Fruit fly (Drosophila melanogaster) whole organism, embryonic: ENCODE data around the gene CG43689.

Experiments
- C15 ChIP-seq: fragments of 200-800 bp; sonication (Bioruptor generic); IDR thresholded peaks from 3 replicates; pipeline ENCODE4 v1.3.6; 2022; ENCODE audit warnings: missing biosample characterization, missing genetic modification characterization
- CG10565 ChIP-seq: fragments of 200-800 bp; sonication (Bioruptor generic); optimal IDR thresholded peaks from 3 replicates; lab custom pipeline; 2016; ENCODE audit warnings: missing biosample characterization, mild to moderate bottlenecking, missing genetic modification characterization
- CG11696 ChIP-seq: fragments of 200-800 bp; sonication (Bioruptor generic); IDR thresholded peaks from 2 replicates; pipeline ENCODE4 v1.3.6; 2022; ENCODE audit warnings: missing biosample characterization, missing genetic modification characterization
- CG12155 ChIP-seq: fragments of 200-800 bp; sonication (Bioruptor generic); optimal IDR thresholded peaks from 3 replicates; lab custom pipeline; 2016; ENCODE audit warnings: missing biosample characterization, missing genetic modification characterization
- CG12769 ChIP-seq: fragments of 200-800 bp; sonication (Bioruptor generic); optimal IDR thresholded peaks from 2 replicates; lab custom pipeline; 2019; ENCODE audit warnings: missing biosample characterization, mild to moderate bottlenecking, missing genetic modification characterization, moderate library complexity
- CG13894 ChIP-seq: fragments of 200-800 bp; sonication (Bioruptor generic); optimal IDR thresholded peaks from 3 replicates; lab custom pipeline; 2018; ENCODE audit warnings: missing biosample characterization, mild to moderate bottlenecking, missing genetic modification characterization, moderate library complexity
- CG14965 ChIP-seq: fragments of 200-800 bp; sonication (Bioruptor generic); optimal IDR thresholded peaks from 2 replicates; lab custom pipeline; 2016; ENCODE audit warnings: missing biosample characterization, missing genetic modification characterization, borderline replicate concordance
- CG1602 ChIP-seq: fragments of 200-800 bp; sonication (Bioruptor generic); optimal IDR thresholded peaks from 3 replicates; lab custom pipeline; 2016; ENCODE audit warnings: missing biosample characterization, missing genetic modification characterization
- CG2678 ChIP-seq: fragments of 200-800 bp; sonication (Bioruptor generic); optimal IDR thresholded peaks from 3 replicates; lab custom pipeline; 2019; ENCODE audit warnings: missing biosample characterization, mild to moderate bottlenecking, missing genetic modification characterization, moderate library complexity
- CG34224 ChIP-seq: fragments of 200-800 bp; sonication (Bioruptor generic); IDR thresholded peaks from 3 replicates; pipeline ENCODE4 v1.3.6; 2022; ENCODE audit warnings: missing biosample characterization, missing genetic modification characterization; ENCODE audit not compliant: partially characterized antibody
- CG4707 ChIP-seq: fragments of 200-800 bp; sonication (Bioruptor generic); optimal IDR thresholded peaks from 2 replicates; lab custom pipeline; 2018; ENCODE audit warnings: missing biosample characterization, mild to moderate bottlenecking, missing genetic modification characterization, moderate library complexity
- CG4820 ChIP-seq: fragments of 200-800 bp; sonication (Bioruptor generic); optimal IDR thresholded peaks from 3 replicates; lab custom pipeline; 2016; ENCODE audit warnings: missing biosample characterization, missing genetic modification characterization
- CG6683 ChIP-seq: fragments of 200-800 bp; sonication (Bioruptor generic); optimal IDR thresholded peaks from 2 replicates; lab custom pipeline; 2017; ENCODE audit warnings: missing biosample characterization, mild to moderate bottlenecking, missing genetic modification characterization, missing genetic modification reagents
- CG6689 ChIP-seq: fragments of 200-800 bp; sonication (Bioruptor generic); IDR thresholded peaks from 2 replicates; pipeline ENCODE4 v1.3.6; 2022; ENCODE audit warnings: missing biosample characterization, missing genetic modification characterization
- CG6813 ChIP-seq: fragments of 200-800 bp; sonication (Bioruptor generic); optimal IDR thresholded peaks from 2 replicates; lab custom pipeline; 2017; ENCODE audit warnings: missing biosample characterization, missing genetic modification characterization, mild to moderate bottlenecking, moderate library complexity, missing genetic modification reagents
- CG7987 ChIP-seq: fragments of 200-800 bp; sonication (Bioruptor generic); optimal IDR thresholded peaks from 2 replicates; lab custom pipeline; 2018; ENCODE audit warnings: missing biosample characterization, mild to moderate bottlenecking, missing genetic modification characterization, moderate library complexity
- CG8359 ChIP-seq: fragments of 200-800 bp; sonication (Bioruptor generic); optimal IDR thresholded peaks from 2 replicates; lab custom pipeline; 2017; ENCODE audit warnings: missing biosample characterization, mild to moderate bottlenecking, missing genetic modification characterization, borderline replicate concordance
- CG9817 ChIP-seq: fragments of 200-800 bp; sonication (Bioruptor generic); optimal IDR thresholded peaks from 2 replicates; lab custom pipeline; 2018; ENCODE audit warnings: missing biosample characterization, mild to moderate bottlenecking, missing genetic modification characterization, moderate library complexity
- E2f2 ChIP-seq: fragments of 200-800 bp; sonication (Bioruptor generic); IDR thresholded peaks from 2 replicates; pipeline ENCODE4 v1.3.6; 2022; ENCODE audit warnings: missing biosample characterization, missing genetic modification characterization
- HLHmδ ChIP-seq: fragments of 200-800 bp; sonication (Bioruptor generic); optimal IDR thresholded peaks from 2 replicates; lab custom pipeline; 2018; ENCODE audit warnings: missing biosample characterization, mild to moderate bottlenecking, missing genetic modification characterization, moderate library complexity
- Lim3 ChIP-seq: fragments of 200-800 bp; sonication (Bioruptor generic); IDR thresholded peaks from 2 replicates; pipeline ENCODE4 v1.3.6; 2022; ENCODE audit warnings: missing biosample characterization, missing genetic modification characterization
- Med ChIP-seq: fragments of 200-800 bp; sonication (Bioruptor generic); peaks from one replicate; lab custom pipeline; 2016; ENCODE audit warnings: missing biosample characterization, missing genetic modification characterization, mild to moderate bottlenecking, inconsistent platforms, moderate library complexity
- Nf-YA ChIP-seq: fragments of 200-800 bp; sonication (Bioruptor generic); IDR thresholded peaks from 2 replicates; pipeline ENCODE4 v1.3.6; 2022; ENCODE audit warnings: missing biosample characterization, missing genetic modification characterization
- Nf-YB ChIP-seq: fragments of 200-800 bp; sonication (Bioruptor generic); optimal IDR thresholded peaks from 3 replicates; lab custom pipeline; 2019; ENCODE audit warnings: missing biosample characterization, mild to moderate bottlenecking, missing genetic modification characterization, moderate library complexity
- Nf-YC ChIP-seq: fragments of 200-800 bp; optimal IDR thresholded peaks from 3 replicates; lab custom pipeline; 2019; ENCODE audit warnings: missing biosample characterization, mild to moderate bottlenecking, missing genetic modification characterization, moderate library complexity
- NfI ChIP-seq: fragments of 200-800 bp; sonication (Bioruptor generic); optimal IDR thresholded peaks from 3 replicates; lab custom pipeline; 2018; ENCODE audit warnings: missing biosample characterization, mild to moderate bottlenecking, missing genetic modification characterization, moderate library complexity
- Oli ChIP-seq: fragments of 200-800 bp; sonication (Bioruptor generic); optimal IDR thresholded peaks from 2 replicates; lab custom pipeline; 2018; ENCODE audit warnings: missing biosample characterization, mild to moderate bottlenecking, missing genetic modification characterization, moderate library complexity
- Rfx ChIP-seq: fragments of 200-800 bp; sonication (Bioruptor generic); IDR thresholded peaks from 2 replicates; pipeline ENCODE4 v1.3.6; 2022; ENCODE audit warnings: missing biosample characterization, missing genetic modification characterization
- Six4 ChIP-seq: fragments of 200-800 bp; sonication (Bioruptor generic); optimal IDR thresholded peaks from 2 replicates; lab custom pipeline; 2016; ENCODE audit warnings: missing biosample characterization, missing genetic modification characterization
- Taf1 ChIP-seq: fragments of 200-800 bp; sonication (Bioruptor generic); IDR thresholded peaks from 2 replicates; pipeline ENCODE4 v1.3.6; 2022; ENCODE audit warnings: missing biosample characterization, missing genetic modification characterization
- Trl ChIP-seq, 3 experiments: fragments of >200 bp in 2 of 3; fragments of 200-800 bp in 1 of 3; sonication (Bioruptor generic) in 1 of 3; optimal IDR thresholded peaks; 2 replicates in 1 of 3; 3 replicates in 2 of 3; lab custom pipeline; 2016 to 2017; ENCODE audit warnings: missing biosample characterization in 1 of 3, missing genetic modification characterization in 1 of 3
- Xbp1 ChIP-seq: fragments of 200-800 bp; sonication (Bioruptor generic); optimal IDR thresholded peaks from 3 replicates; lab custom pipeline; 2016; ENCODE audit warnings: missing biosample characterization, mild to moderate bottlenecking, missing genetic modification characterization
- aop ChIP-seq: fragments of 200-800 bp; sonication (Bioruptor generic); IDR thresholded peaks from 2 replicates; pipeline ENCODE4 v1.3.6; 2022; ENCODE audit warnings: missing biosample characterization, missing genetic modification characterization
- caup ChIP-seq: fragments of 200-800 bp; sonication (Bioruptor generic); optimal IDR thresholded peaks from 3 replicates; lab custom pipeline; 2017; ENCODE audit warnings: missing biosample characterization, mild to moderate bottlenecking, missing genetic modification characterization, moderate library complexity; ENCODE audit not compliant: severe bottlenecking
- chinmo ChIP-seq: fragments of 200-800 bp; sonication (Bioruptor generic); IDR thresholded peaks from 4 replicates; pipeline ENCODE4 v1.3.6; 2022; ENCODE audit warnings: missing biosample characterization, missing genetic modification characterization; ENCODE audit not compliant: partially characterized antibody
- chn ChIP-seq: fragments of 200-800 bp; sonication (Bioruptor generic); optimal IDR thresholded peaks from 2 replicates; lab custom pipeline; 2016; ENCODE audit warnings: missing biosample characterization, missing genetic modification characterization
- dimm ChIP-seq: fragments of 200-800 bp; sonication (Bioruptor generic); IDR thresholded peaks from 2 replicates; pipeline ENCODE4 v1.3.6; 2022; ENCODE audit warnings: missing biosample characterization, missing genetic modification characterization
- emc ChIP-seq: fragments of 200-800 bp; sonication (Bioruptor generic); optimal IDR thresholded peaks from 2 replicates; lab custom pipeline; 2016; ENCODE audit warnings: missing biosample characterization, missing genetic modification characterization
- ewg ChIP-seq: fragments of 200-800 bp; sonication (Bioruptor generic); optimal IDR thresholded peaks from 3 replicates; lab custom pipeline; 2017; ENCODE audit warnings: mild to moderate bottlenecking, missing biosample characterization, missing genetic modification reagents, missing genetic modification characterization
- eyg ChIP-seq: fragments of 200-800 bp; sonication (Bioruptor generic); optimal IDR thresholded peaks from 3 replicates; lab custom pipeline; 2016; ENCODE audit warnings: missing biosample characterization, missing genetic modification characterization
- fd102C ChIP-seq: fragments of 200-800 bp; sonication (Bioruptor generic); optimal IDR thresholded peaks from 2 replicates; lab custom pipeline; 2018; ENCODE audit warnings: missing biosample characterization, mild to moderate bottlenecking, missing genetic modification characterization, moderate library complexity
- gem ChIP-seq: fragments of 200-800 bp; sonication (Bioruptor generic); optimal IDR thresholded peaks from 2 replicates; lab custom pipeline; 2019; ENCODE audit warnings: missing biosample characterization, mild to moderate bottlenecking, missing genetic modification characterization, moderate library complexity
- grau ChIP-seq: fragments of 200-800 bp; optimal IDR thresholded peaks from 3 replicates; lab custom pipeline; 2019; ENCODE audit warnings: missing biosample characterization, mild to moderate bottlenecking, missing genetic modification characterization, moderate library complexity
- gsb ChIP-seq: fragments of 200-800 bp; sonication (Bioruptor generic); IDR thresholded peaks from 2 replicates; pipeline ENCODE4 v1.3.6; 2022; ENCODE audit warnings: missing biosample characterization, missing genetic modification characterization
- insv ChIP-seq, 2 experiments: fragments of 200-800 bp; sonication (Bioruptor generic); optimal IDR thresholded peaks; 3 replicates each; lab custom pipeline; 2016 to 2018; ENCODE audit warnings: missing biosample characterization in 2 of 2, missing genetic modification characterization in 2 of 2
- lbe ChIP-seq: fragments of 200-800 bp; sonication (Bioruptor generic); optimal IDR thresholded peaks from 2 replicates; lab custom pipeline; 2016; ENCODE audit warnings: missing biosample characterization, mild to moderate bottlenecking, missing genetic modification characterization
- lmd ChIP-seq: fragments of 200-800 bp; sonication (Bioruptor generic); IDR thresholded peaks from 2 replicates; pipeline ENCODE4 v1.3.6; 2022; ENCODE audit warnings: missing biosample characterization, missing genetic modification characterization
- nmo ChIP-seq: fragments of 200-800 bp; sonication (Bioruptor generic); optimal IDR thresholded peaks from 2 replicates; lab custom pipeline; 2018; ENCODE audit warnings: missing biosample characterization, mild to moderate bottlenecking, missing genetic modification characterization, moderate library complexity
- seq ChIP-seq: fragments of 200-800 bp; sonication (Bioruptor generic); IDR thresholded peaks from 2 replicates; pipeline ENCODE4 v1.3.6; 2022; ENCODE audit warnings: missing biosample characterization, missing genetic modification characterization
- slp2 ChIP-seq: fragments of 200-800 bp; sonication (Bioruptor generic); optimal IDR thresholded peaks from 2 replicates; lab custom pipeline; 2016; ENCODE audit warnings: missing biosample characterization, missing genetic modification characterization
- zfh1 ChIP-seq: fragments of 200-800 bp; sonication (Bioruptor generic); IDR thresholded peaks from 3 replicates; pipeline ENCODE4 v1.3.6; 2022; ENCODE audit warnings: missing biosample characterization, missing genetic modification characterization

The CG43689 gene

dm6 chrX:4038768-4039167 is 36.8 kb upstream of the CG43689 start (continued):
- TF ChIP-seq Nf-YA (GFP tag; lab: Robert Waterston, UW) (no peak), CG11696 (GFP tag; lab: Robert Waterston, UW) (peak; percentile 56; the same call in 1 of the 2 replicates), gem (tag; lab: Kevin White, UChicago) (peak; percentile 20), CG1602 (GFP tag; lab: Kevin White, UChicago) (no peak), seq (GFP tag; lab: Robert Waterston, UW) (no peak), CG9817 (tag; lab: Kevin White, UChicago) (no peak), C15 (GFP tag; lab: Robert Waterston, UW) (no peak), caup (GFP tag; lab: Kevin White, UChicago) (peak; percentile 3), nmo (GFP tag; lab: Kevin White, UChicago) (peak; percentile 7), CG12769 (tag; lab: Kevin White, UChicago) (peak; percentile 61), CG10565 (GFP tag; lab: Kevin White, UChicago) (no peak), chn (GFP tag; lab: Kevin White, UChicago) (no peak), Med (GFP tag; lab: Kevin White, UChicago) (no peak), Trl (optimal IDR thresholded peaks at IDR 0.05; lab: Kevin White, UChicago) (no peak), Trl (GFP tag; optimal IDR thresholded peaks at IDR 0.05; lab: Kevin White, UChicago) (no peak), Six4 (no peak), CG6689 (GFP tag; lab: Robert Waterston, UW) (no peak), Rfx (no peak), insv (GFP tag; optimal IDR thresholded peaks at IDR 0.05; lab: Kevin White, UChicago) (no peak), CG12155 (GFP tag; lab: Kevin White, UChicago) (no peak), CG8359 (no peak), E2f2 (GFP tag; lab: Robert Waterston, UW) (no peak), eyg (no peak), CG2678 (tag; lab: Kevin White, UChicago) (peak; percentile 47), lbe (GFP tag; lab: Kevin White, UChicago) (no peak), NfI (peak; percentile 12), CG7987 (GFP tag; lab: Kevin White, UChicago) (no peak), grau (tag; lab: Kevin White, UChicago) (peak; percentile 23), Oli (tag; lab: Kevin White, UChicago) (no peak), lmd (peak; percentile 21; the same call in 1 of the 2 replicates)

dm6 chrX:4061502-4061901 is 14.0 kb upstream of the CG43689 start:
- TF ChIP-seq gsb (GFP tag; lab: Robert Waterston, UW) (no peak), dimm (GFP tag; lab: Robert Waterston, UW) (no peak), CG4707 (GFP tag; lab: Kevin White, UChicago) (no peak), CG13894 (tag; lab: Kevin White, UChicago) (no peak), CG14965 (no peak), zfh1 (GFP tag; lab: Robert Waterston, UW) (no peak), Nf-YB (GFP tag; lab: Kevin White, UChicago) (peak; percentile 81), ewg (peak; percentile 57), Xbp1 (GFP tag; lab: Kevin White, UChicago) (no peak), HLHmδ (GFP tag; lab: Kevin White, UChicago) (no peak), Lim3 (GFP tag; lab: Robert Waterston, UW) (no peak), emc (GFP tag; lab: Kevin White, UChicago) (no peak), CG34224 (GFP tag; lab: Robert Waterston, UW) (no peak), Taf1 (GFP tag; lab: Robert Waterston, UW) (no peak), aop (GFP tag; lab: Robert Waterston, UW) (no peak), chinmo (GFP tag; lab: Robert Waterston, UW) (0 out of 4 replicates have a peak, but pooled peaks have one; percentile 27), CG4820 (GFP tag; lab: Kevin White, UChicago) (no peak), CG6683 (GFP tag; lab: Kevin White, UChicago) (no peak), fd102C (no peak), slp2 (no peak), CG6813 (GFP tag; lab: Kevin White, UChicago) (no peak), Nf-YC (tag; lab: Kevin White, UChicago) (peak; percentile 88)
